Fruit fly (Drosophila melanogaster) whole organism, embryonic: Measurements from ENCODE around the gene CG4455.
A peak's percentile ranks its signal among the peaks of the same experiment; 100 is the strongest.

Experiments
- Atf6 ChIP-seq: fragments of 200-800 bp; sonication (Bioruptor generic); IDR thresholded peaks from 2 replicates; pipeline ENCODE4 v1.3.6; 2022; ENCODE audit warnings: missing biosample characterization, missing genetic modification characterization
- Awh ChIP-seq: fragments of 200-800 bp; sonication (Bioruptor generic); IDR thresholded peaks from 2 replicates; pipeline ENCODE4, ENCODE4 v1.3.6; 2022; ENCODE audit warnings: missing biosample characterization, missing genetic modification characterization
- CG10654 ChIP-seq: fragments of 200-800 bp; sonication (Bioruptor generic); optimal IDR thresholded peaks from 2 replicates; lab custom pipeline; 2016; ENCODE audit warnings: missing biosample characterization, missing genetic modification characterization
- CG12769 ChIP-seq: fragments of 200-800 bp; sonication (Bioruptor generic); optimal IDR thresholded peaks from 2 replicates; lab custom pipeline; 2019; ENCODE audit warnings: missing biosample characterization, mild to moderate bottlenecking, missing genetic modification characterization, moderate library complexity
- CG16815 ChIP-seq: fragments of 200-800 bp; sonication (Bioruptor generic); optimal IDR thresholded peaks from 3 replicates; lab custom pipeline; 2017; ENCODE audit warnings: missing biosample characterization, mild to moderate bottlenecking, missing genetic modification characterization
- CG17385 ChIP-seq: fragments of 200-800 bp; sonication (Bioruptor generic); optimal IDR thresholded peaks from 3 replicates; lab custom pipeline; 2018; ENCODE audit warnings: missing biosample characterization, mild to moderate bottlenecking, missing genetic modification characterization
- CG30431 ChIP-seq: fragments of 200-800 bp; sonication (Bioruptor generic); optimal IDR thresholded peaks from 2 replicates; lab custom pipeline; 2017; ENCODE audit warnings: missing biosample characterization, missing genetic modification characterization
- CG4424 ChIP-seq: fragments of 200-800 bp; sonication (Bioruptor generic); optimal IDR thresholded peaks from 3 replicates; lab custom pipeline; 2016; ENCODE audit warnings: missing biosample characterization, missing genetic modification characterization
- CG4617 ChIP-seq: fragments of 200-800 bp; sonication (Bioruptor generic); optimal IDR thresholded peaks from 3 replicates; lab custom pipeline; 2016; ENCODE audit warnings: missing biosample characterization, missing genetic modification characterization, borderline replicate concordance
- CG5180 ChIP-seq: fragments of 200-800 bp; sonication (Bioruptor generic); optimal IDR thresholded peaks from 3 replicates; lab custom pipeline; 2017; ENCODE audit warnings: missing biosample characterization, missing genetic modification characterization, mild to moderate bottlenecking, moderate library complexity, missing genetic modification reagents
- CG6272 ChIP-seq: fragments of 200-800 bp; sonication (Bioruptor generic); IDR thresholded peaks from 2 replicates; pipeline ENCODE4 v1.3.6; 2022; ENCODE audit warnings: missing biosample characterization, missing genetic modification characterization
- CG7556 ChIP-seq: fragments of 200-800 bp; sonication (Bioruptor generic); optimal IDR thresholded peaks from 2 replicates; lab custom pipeline; 2017; ENCODE audit warnings: missing biosample characterization, mild to moderate bottlenecking, missing genetic modification characterization
- CG8089 ChIP-seq: fragments of 200-800 bp; sonication (Bioruptor generic); optimal IDR thresholded peaks from 3 replicates; lab custom pipeline; 2016; ENCODE audit warnings: missing biosample characterization, missing genetic modification characterization
- CG9797 ChIP-seq: fragments of 200-800 bp; sonication (Bioruptor generic); optimal IDR thresholded peaks from 3 replicates; lab custom pipeline; 2018; ENCODE audit warnings: missing biosample characterization, mild to moderate bottlenecking, missing genetic modification characterization
- CG9817 ChIP-seq: fragments of 200-800 bp; sonication (Bioruptor generic); optimal IDR thresholded peaks from 2 replicates; lab custom pipeline; 2018; ENCODE audit warnings: missing biosample characterization, mild to moderate bottlenecking, missing genetic modification characterization, moderate library complexity
- CG9932 ChIP-seq: fragments of 200-800 bp; sonication (Bioruptor generic); IDR thresholded peaks from 2 replicates; pipeline ENCODE4 v1.3.6; 2022; ENCODE audit warnings: missing biosample characterization, missing genetic modification characterization
- D ChIP-seq, 2 experiments: fragments of 200-800 bp in 1 of 2; fragments of >200 bp in 1 of 2; sonication (Bioruptor generic) in 1 of 2; optimal IDR thresholded peaks; 2 replicates in 1 of 2; 3 replicates in 1 of 2; lab custom pipeline; 2017; ENCODE audit warnings: mild to moderate bottlenecking in 1 of 2, missing biosample characterization in 1 of 2, missing genetic modification characterization in 1 of 2, missing genetic modification reagents in 1 of 2
- D19A ChIP-seq: fragments of 200-800 bp; optimal IDR thresholded peaks from 3 replicates; lab custom pipeline; 2019; ENCODE audit warnings: missing biosample characterization, mild to moderate bottlenecking, missing genetic modification characterization, moderate library complexity
- Fer2 ChIP-seq: fragments of 200-800 bp; sonication (Bioruptor generic); optimal IDR thresholded peaks from 2 replicates; lab custom pipeline; 2018; ENCODE audit warnings: missing biosample characterization, mild to moderate bottlenecking, missing genetic modification characterization, moderate library complexity
- GATAe ChIP-seq: fragments of 200-800 bp; sonication (Bioruptor generic); conservative IDR thresholded peaks from 2 replicates; pipeline ENCODE4 v1.3.6; 2022; ENCODE audit warnings: missing biosample characterization, missing genetic modification characterization
- Gsc ChIP-seq: fragments of 200-800 bp; sonication (Bioruptor generic); IDR thresholded peaks from 2 replicates; pipeline ENCODE4 v1.3.6; 2022; ENCODE audit warnings: missing biosample characterization, missing genetic modification characterization
- Hr39 ChIP-seq: fragments of >200 bp; optimal IDR thresholded peaks from 2 replicates; lab custom pipeline; 2017
- Xbp1 ChIP-seq: fragments of 200-800 bp; sonication (Bioruptor generic); optimal IDR thresholded peaks from 3 replicates; lab custom pipeline; 2016; ENCODE audit warnings: missing biosample characterization, mild to moderate bottlenecking, missing genetic modification characterization
- abd-A ChIP-seq: fragments of 200-800 bp; sonication (Bioruptor generic); optimal IDR thresholded peaks from 3 replicates; lab custom pipeline; 2019; ENCODE audit warnings: missing biosample characterization, mild to moderate bottlenecking, missing genetic modification characterization, moderate library complexity
- ase ChIP-seq: fragments of 200-800 bp; sonication (Bioruptor generic); IDR thresholded peaks from 3 replicates; pipeline ENCODE4 v1.3.6; 2022; ENCODE audit warnings: missing biosample characterization, missing genetic modification characterization
- az2 ChIP-seq: fragments of 200-800 bp; sonication (Bioruptor generic); optimal IDR thresholded peaks from 3 replicates; lab custom pipeline; 2016; ENCODE audit warnings: missing biosample characterization, missing genetic modification characterization
- bsh ChIP-seq, 2 experiments: fragments of 200-800 bp; sonication (Bioruptor generic); optimal IDR thresholded peaks; 2 replicates each; lab custom pipeline; 2017 to 2018; ENCODE audit warnings: mild to moderate bottlenecking in 2 of 2, missing biosample characterization in 2 of 2, missing genetic modification characterization in 2 of 2, moderate library complexity in 1 of 2
- chn ChIP-seq: fragments of 200-800 bp; sonication (Bioruptor generic); optimal IDR thresholded peaks from 2 replicates; lab custom pipeline; 2016; ENCODE audit warnings: missing biosample characterization, missing genetic modification characterization
- crc ChIP-seq: fragments of 200-800 bp; sonication (Bioruptor generic); optimal IDR thresholded peaks from 2 replicates; lab custom pipeline; 2016; ENCODE audit warnings: missing biosample characterization, missing genetic modification characterization
- fru ChIP-seq: fragments of >200 bp; optimal IDR thresholded peaks from 2 replicates; lab custom pipeline; 2017
- gsb ChIP-seq: fragments of 200-800 bp; sonication (Bioruptor generic); IDR thresholded peaks from 2 replicates; pipeline ENCODE4 v1.3.6; 2022; ENCODE audit warnings: missing biosample characterization, missing genetic modification characterization
- her ChIP-seq: fragments of 200-800 bp; sonication (Bioruptor generic); optimal IDR thresholded peaks from 2 replicates; lab custom pipeline; 2016; ENCODE audit warnings: missing biosample characterization, missing genetic modification characterization
- insv ChIP-seq, 2 experiments: fragments of 200-800 bp; sonication (Bioruptor generic); optimal IDR thresholded peaks; 3 replicates each; lab custom pipeline; 2016 to 2018; ENCODE audit warnings: missing biosample characterization in 2 of 2, missing genetic modification characterization in 2 of 2
- jigr1 ChIP-seq: fragments of 200-800 bp; sonication (Bioruptor generic); IDR thresholded peaks from 3 replicates; pipeline ENCODE4 v1.3.6; 2022; ENCODE audit warnings: missing biosample characterization, missing genetic modification characterization
- lola ChIP-seq, 3 experiments: fragments of >200 bp in 2 of 3; fragments of 200-800 bp in 1 of 3; sonication (Bioruptor generic) in 1 of 3; optimal IDR thresholded peaks; 2 replicates each; lab custom pipeline; 2017 to 2019; ENCODE audit warnings: missing biosample characterization in 3 of 3, missing genetic modification characterization in 3 of 3, mild to moderate bottlenecking in 1 of 3, moderate library complexity in 1 of 3
- nerfin-1 ChIP-seq: fragments of 200-800 bp; sonication (Bioruptor generic); optimal IDR thresholded peaks from 3 replicates; lab custom pipeline; 2019; ENCODE audit warnings: missing biosample characterization, mild to moderate bottlenecking, missing genetic modification characterization, moderate library complexity
- nerfin-2 ChIP-seq: fragments of 200-800 bp; sonication (Bioruptor generic); IDR thresholded peaks from 2 replicates; pipeline ENCODE4 v1.3.6; 2022; ENCODE audit warnings: missing biosample characterization, missing genetic modification characterization; ENCODE audit not compliant: partially characterized antibody
- nom ChIP-seq: fragments of 200-800 bp; sonication (Bioruptor generic); optimal IDR thresholded peaks from 2 replicates; lab custom pipeline; 2017; ENCODE audit warnings: missing biosample characterization, missing genetic modification characterization, mild to moderate bottlenecking, moderate library complexity, missing genetic modification reagents
- org-1 ChIP-seq: fragments of 200-800 bp; sonication (Bioruptor generic); optimal IDR thresholded peaks from 2 replicates; lab custom pipeline; 2017; ENCODE audit warnings: missing biosample characterization, missing genetic modification characterization
- pros ChIP-seq: fragments of 200-800 bp; sonication (Bioruptor generic); optimal IDR thresholded peaks from 3 replicates; lab custom pipeline; 2019; ENCODE audit warnings: missing biosample characterization, mild to moderate bottlenecking, missing genetic modification characterization, moderate library complexity
- psq ChIP-seq: fragments of 200-800 bp; sonication (Bioruptor generic); optimal IDR thresholded peaks from 2 replicates; lab custom pipeline; 2017; ENCODE audit warnings: missing biosample characterization, missing genetic modification characterization
- schlank ChIP-seq: fragments of 200-800 bp; sonication (Bioruptor generic); optimal IDR thresholded peaks from 2 replicates; lab custom pipeline; 2018; ENCODE audit warnings: missing biosample characterization, mild to moderate bottlenecking, missing genetic modification characterization
- sna ChIP-seq: fragments of 200-800 bp; sonication (Bioruptor generic); IDR thresholded peaks from 2 replicates; pipeline ENCODE4 v1.3.6; 2022; ENCODE audit warnings: missing biosample characterization, missing genetic modification characterization; ENCODE audit not compliant: partially characterized antibody
- tap ChIP-seq: fragments of 200-800 bp; optimal IDR thresholded peaks from 3 replicates; lab custom pipeline; 2019; ENCODE audit warnings: missing biosample characterization, mild to moderate bottlenecking, missing genetic modification characterization, moderate library complexity
- twi ChIP-seq: fragments of 200-800 bp; optimal IDR thresholded peaks from 2 replicates; lab custom pipeline; 2019; ENCODE audit warnings: missing biosample characterization, mild to moderate bottlenecking, missing genetic modification characterization, moderate library complexity
- unpg ChIP-seq: fragments of 200-800 bp; sonication (Bioruptor generic); optimal IDR thresholded peaks from 3 replicates; lab custom pipeline; 2018; ENCODE audit warnings: missing biosample characterization, mild to moderate bottlenecking, missing genetic modification characterization, moderate library complexity
- wdn ChIP-seq: fragments of 200-800 bp; sonication (Bioruptor generic); IDR thresholded peaks from 2 replicates; pipeline ENCODE4 v1.3.6; 2022; ENCODE audit warnings: missing biosample characterization, missing genetic modification characterization
- zfh1 ChIP-seq: fragments of 200-800 bp; sonication (Bioruptor generic); IDR thresholded peaks from 3 replicates; pipeline ENCODE4 v1.3.6; 2022; ENCODE audit warnings: missing biosample characterization, missing genetic modification characterization

The CG4455 gene

dm6 chr2L:16310648-16311047 is 42.1 kb upstream of the CG4455 start, which contains the start of the genes cni and fzy (continued):
- TF ChIP-seq unpg (GFP tag; lab: Kevin White, UChicago) = no peak
- no peak for TF ChIP-seq CG12769 (tag; lab: Kevin White, UChicago)
- TF ChIP-seq schlank = no peak
- TF ChIP-seq tap (tag; lab: Kevin White, UChicago) = no peak
- no peak for TF ChIP-seq CG9932 (GFP tag; lab: Robert Waterston, UW)
- no peak for TF ChIP-seq nerfin-1
- TF ChIP-seq CG9797 (GFP tag; lab: Kevin White, UChicago) = peak; percentile 98
- no peak for TF ChIP-seq Gsc (GFP tag; lab: Robert Waterston, UW)
- TF ChIP-seq lola (GFP tag; optimal IDR thresholded peaks at IDR 0.05; lab: Kevin White, UChicago) = no peak
- TF ChIP-seq crc (GFP tag; lab: Kevin White, UChicago) = no peak
- TF ChIP-seq GATAe (GFP tag; lab: Robert Waterston, UW) = no peak
- no peak for TF ChIP-seq CG8089
- TF ChIP-seq insv (GFP tag; optimal IDR thresholded peaks at IDR 0.05; lab: Kevin White, UChicago) = peak in 1 of 2 experiments; percentile 28
- peak; percentile 42 for TF ChIP-seq CG4424
- no peak for TF ChIP-seq CG16815 (GFP tag; lab: Kevin White, UChicago)
- TF ChIP-seq Awh (GFP tag; lab: Robert Waterston, UW) = no peak
- TF ChIP-seq abd-A (tag; lab: Kevin White, UChicago) = no peak
- TF ChIP-seq Xbp1 (GFP tag; lab: Kevin White, UChicago) = peak; percentile 21
- no peak for TF ChIP-seq CG5180 (GFP tag; lab: Kevin White, UChicago)
- TF ChIP-seq D19A = no peak
- no peak for TF ChIP-seq sna (GFP tag; lab: Robert Waterston, UW)
- no peak for TF ChIP-seq chn (GFP tag; lab: Kevin White, UChicago)
- TF ChIP-seq Atf6 (GFP tag; lab: Robert Waterston, UW) = no peak
- no peak for TF ChIP-seq D (optimal IDR thresholded peaks at IDR 0.05; lab: Kevin White, UChicago)
- TF ChIP-seq D (GFP tag; optimal IDR thresholded peaks at IDR 0.05; lab: Kevin White, UChicago) = no peak
- TF ChIP-seq CG7556 (GFP tag; lab: Kevin White, UChicago) = no peak
- TF ChIP-seq CG4617 (GFP tag; lab: Kevin White, UChicago) = peak; percentile 70
- no peak for TF ChIP-seq CG6272 (GFP tag; lab: Robert Waterston, UW)
- TF ChIP-seq wdn = no peak
- TF ChIP-seq psq (GFP tag; lab: Kevin White, UChicago) = no peak
- TF ChIP-seq fru (lab: Kevin White, UChicago) = no peak
- no peak for TF ChIP-seq zfh1
- no peak for TF ChIP-seq CG9817 (tag; lab: Kevin White, UChicago)
- TF ChIP-seq her = no peak
- TF ChIP-seq jigr1 (GFP tag; lab: Robert Waterston, UW) = no peak
- TF ChIP-seq bsh (GFP tag; optimal IDR thresholded peaks at IDR 0.05; lab: Kevin White, UChicago) = no peak
- peak; percentile 12 for TF ChIP-seq twi (tag; lab: Kevin White, UChicago)
- TF ChIP-seq az2 = peak; percentile 12
- TF ChIP-seq pros (GFP tag; lab: Kevin White, UChicago) = no peak
- no peak for TF ChIP-seq nom (GFP tag; lab: Kevin White, UChicago)
- no peak for TF ChIP-seq nerfin-2 (GFP tag; lab: Robert Waterston, UW)
- no peak for TF ChIP-seq gsb
- no peak for TF ChIP-seq Hr39 (lab: Kevin White, UChicago)
- TF ChIP-seq Fer2 = no peak
- no peak for TF ChIP-seq org-1 (GFP tag; lab: Kevin White, UChicago)
- TF ChIP-seq CG30431 (GFP tag; lab: Kevin White, UChicago) = no peak
- peak; percentile 6 for TF ChIP-seq CG10654
- TF ChIP-seq ase (GFP tag; lab: Robert Waterston, UW) = no peak
- no peak for TF ChIP-seq CG17385 (GFP tag; lab: Kevin White, UChicago)
